Worm (Caenorhabditis elegans) whole organism, L2 larva: ENCODE measurements around the gene fbxc-17.
"Not testable (repeated sequence)": the region's sequence is repeated elsewhere in the genome, so short reads cannot be mapped to it uniquely, and the experiment has no call there.

Source experiments
- C34F6.9 ChIP-seq: fragments of 150-350 bp; optimal IDR thresholded peaks from 2 replicates; lab custom pipeline; 2014; ENCODE audit warnings: missing biosample characterization, missing genetic modification characterization
- ZK546.5 ChIP-seq: sonication (generic microtip); optimal IDR thresholded peaks from 2 replicates; lab custom pipeline; 2017; ENCODE audit warnings: missing biosample characterization, missing genetic modification characterization
- alr-1 ChIP-seq: fragments of 150-350 bp; optimal IDR thresholded peaks from 2 replicates; lab custom pipeline; 2014; ENCODE audit warnings: missing biosample characterization, missing genetic modification characterization
- dmd-4 ChIP-seq: sonication (generic microtip); optimal IDR thresholded peaks from 2 replicates; lab custom pipeline; 2017; ENCODE audit warnings: missing biosample characterization, missing genetic modification characterization
- egl-27 ChIP-seq: sonication (generic microtip); optimal IDR thresholded peaks from 3 replicates; lab custom pipeline; 2017; ENCODE audit warnings: missing biosample characterization, missing genetic modification reagents, missing genetic modification characterization
- lsy-2 ChIP-seq, 2 experiments: fragments of 150-350 bp in 1 of 2; sonication (generic microtip) in 1 of 2; optimal IDR thresholded peaks; 2 replicates each; lab custom pipeline; 2014 to 2017; ENCODE audit warnings: missing biosample characterization in 2 of 2, missing genetic modification characterization in 2 of 2
- mab-5 ChIP-seq: fragments of 150-350 bp; optimal IDR thresholded peaks from 2 replicates; lab custom pipeline; 2014; ENCODE audit warnings: missing biosample characterization, missing genetic modification characterization
- mdl-1 ChIP-seq, 2 experiments: fragments of 150-350 bp in 1 of 2; sonication (generic microtip) in 1 of 2; optimal IDR thresholded peaks; 2 replicates each; lab custom pipeline; 2017; ENCODE audit warnings: missing biosample characterization in 2 of 2, missing genetic modification characterization in 2 of 2
- nhr-12 ChIP-seq: fragments of 150-350 bp; optimal IDR thresholded peaks from 2 replicates; lab custom pipeline; 2014; ENCODE audit warnings: missing biosample characterization, missing genetic modification characterization
- nhr-129 ChIP-seq: fragments of 150-350 bp; optimal IDR thresholded peaks from 2 replicates; lab custom pipeline; 2014; ENCODE audit warnings: missing biosample characterization, missing genetic modification characterization
- nhr-21 ChIP-seq: fragments of 150-350 bp; optimal IDR thresholded peaks from 2 replicates; lab custom pipeline; 2014; ENCODE audit warnings: missing biosample characterization, missing genetic modification characterization
- nhr-23 ChIP-seq: fragments of 150-350 bp; optimal IDR thresholded peaks from 2 replicates; lab custom pipeline; 2014; ENCODE audit warnings: missing biosample characterization, missing genetic modification reagents, missing genetic modification characterization
- nhr-6 ChIP-seq: fragments of 150-350 bp; optimal IDR thresholded peaks from 2 replicates; lab custom pipeline; 2014; ENCODE audit warnings: missing biosample characterization, missing genetic modification characterization
- peb-1 ChIP-seq: fragments of 150-350 bp; optimal IDR thresholded peaks from 2 replicates; lab custom pipeline; 2014; ENCODE audit warnings: missing biosample characterization, missing genetic modification characterization
- sma-3 ChIP-seq: sonication (generic microtip); optimal IDR thresholded peaks from 2 replicates; lab custom pipeline; 2016; ENCODE audit warnings: missing genetic modification reagents, missing genetic modification characterization, missing compliant biosample characterization
- sma-9 ChIP-seq, 2 experiments: fragments of 150-350 bp in 1 of 2; sonication (generic microtip) in 1 of 2; optimal IDR thresholded peaks; 2 replicates each; lab custom pipeline; 2014 to 2016; ENCODE audit warnings: missing genetic modification characterization in 2 of 2, mild to moderate bottlenecking in 1 of 2, missing biosample characterization in 1 of 2, missing compliant biosample characterization in 1 of 2, missing genetic modification reagents in 1 of 2, moderate library complexity in 1 of 2
- unc-39 ChIP-seq: fragments of 150-350 bp; optimal IDR thresholded peaks from 2 replicates; lab custom pipeline; 2014; ENCODE audit warnings: missing biosample characterization, missing genetic modification characterization
- unc-55 ChIP-seq: fragments of 150-350 bp; sonication (generic microtip); optimal IDR thresholded peaks from 3 replicates; lab custom pipeline; 2014; ENCODE audit warnings: missing biosample characterization, missing genetic modification reagents, missing genetic modification characterization
- unc-62 ChIP-seq: fragments of 150-350 bp; optimal IDR thresholded peaks from 2 replicates; lab custom pipeline; 2014; ENCODE audit warnings: missing biosample characterization, missing genetic modification reagents, missing genetic modification characterization
- ztf-11 ChIP-seq: sonication (generic microtip); optimal IDR thresholded peaks from 2 replicates; lab custom pipeline; 2017; ENCODE audit warnings: missing biosample characterization, missing genetic modification characterization

fbxc-17 gene

DNA sequence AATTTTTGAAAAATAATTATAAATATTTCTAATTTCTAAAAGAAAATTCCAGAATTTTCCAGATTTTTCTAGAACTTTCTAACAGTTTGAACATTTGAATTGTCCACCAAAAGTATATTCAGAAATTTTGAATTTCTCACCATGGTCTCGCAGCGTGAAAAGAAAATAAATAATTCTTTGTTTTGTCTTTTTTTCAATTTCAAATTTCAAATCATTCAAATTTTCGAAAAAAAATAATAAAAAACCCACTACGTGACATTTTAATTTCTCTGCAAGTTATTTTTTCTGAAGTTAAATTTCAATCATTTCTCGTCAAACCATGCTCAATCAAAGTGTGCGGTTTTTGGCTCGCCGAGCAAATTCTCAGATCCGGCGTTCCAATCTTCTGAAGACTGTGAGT, 46.3 kb downstream of the fbxc-17 start, which contains the start of gene acs-15:
TSS of gene acs-15 (plus strand) at position 301 of the 400 bp plus-strand sequence.
- no peak for TF ChIP-seq unc-39 (tag; lab: Kevin White, UChicago)
- TF ChIP-seq unc-55 (GFP tag; lab: Kevin White, UChicago), result no peak
- no peak for TF ChIP-seq nhr-23 (tag; lab: Kevin White, UChicago)
- no peak for TF ChIP-seq peb-1
- no peak for TF ChIP-seq nhr-129
- TF ChIP-seq lsy-2 (tag; optimal IDR thresholded peaks at IDR 0.05; lab: Kevin White, UChicago), result no peak
- TF ChIP-seq unc-62 (GFP tag; lab: Kevin White, UChicago), result no peak
- TF ChIP-seq sma-9 (GFP tag; optimal IDR thresholded peaks at IDR 0.05; lab: Kevin White, UChicago), result no peak
- no peak for TF ChIP-seq sma-9 (tag; optimal IDR thresholded peaks at IDR 0.05; lab: Kevin White, UChicago)
- TF ChIP-seq, all 48 proteins: peak for 0

ce11 chrII:930871-931270, 48.2 kb downstream of the fbxc-17 start, which contains the start of gene fbxc-34:
TSS of gene fbxc-34 (plus strand) at chrII:931171.
- TF ChIP-seq ztf-11; sma-3; egl-27 (tag; lab: Kevin White, UChicago): not testable (repeated sequence)
- TF ChIP-seq, all 48 proteins: peak for 0; not testable (repeated sequence) for 48

DNA sequence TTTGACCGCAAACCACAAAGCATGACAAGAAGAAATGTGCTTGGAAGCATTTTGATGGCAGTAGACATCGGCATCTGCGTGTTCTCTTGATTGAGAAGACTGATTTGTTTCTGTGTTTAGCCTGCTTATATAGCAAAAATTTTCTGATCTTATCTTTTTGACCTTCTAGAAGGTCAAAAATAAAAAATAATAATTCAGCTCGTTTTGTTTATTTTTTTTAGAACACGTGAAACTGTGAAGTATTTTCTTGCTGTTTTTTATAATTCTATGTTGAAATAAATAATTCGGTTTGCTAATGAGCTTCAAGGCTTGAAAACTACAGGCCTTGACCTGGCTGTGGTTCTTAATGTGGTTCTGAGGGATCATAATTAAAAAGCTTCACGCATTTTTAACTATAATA, 51.7 kb downstream of the fbxc-17 start, which contains the start of gene R07C3.13:
TSS of gene R07C3.13 (minus strand) at position 101 of the 400 bp plus-strand sequence.
- TF ChIP-seq nhr-12 (tag; lab: Kevin White, UChicago), result no peak
- no peak for TF ChIP-seq unc-39 (tag; lab: Kevin White, UChicago)
- TF ChIP-seq mab-5, result no peak
- TF ChIP-seq dmd-4 (tag; lab: Kevin White, UChicago), result no peak
- no peak for TF ChIP-seq ztf-11
- no peak for TF ChIP-seq C34F6.9 (tag; lab: Kevin White, UChicago)
- no peak for TF ChIP-seq nhr-23 (tag; lab: Kevin White, UChicago)
- TF ChIP-seq nhr-21 (tag; lab: Kevin White, UChicago), result no peak
- no peak for TF ChIP-seq mdl-1 (tag; optimal IDR thresholded peaks at IDR 0.05; lab: Kevin White, UChicago)
- TF ChIP-seq alr-1 (tag; lab: Kevin White, UChicago), result no peak
- TF ChIP-seq nhr-6 (tag; lab: Kevin White, UChicago), result no peak
- no peak for TF ChIP-seq ZK546.5 (tag; lab: Kevin White, UChicago)
